Fruit fly (Drosophila melanogaster): ENCODE measurements around the gene orb2.
A peak's percentile ranks its signal among the peaks of the same experiment; 100 is the strongest.

Gene orb2

DNA sequence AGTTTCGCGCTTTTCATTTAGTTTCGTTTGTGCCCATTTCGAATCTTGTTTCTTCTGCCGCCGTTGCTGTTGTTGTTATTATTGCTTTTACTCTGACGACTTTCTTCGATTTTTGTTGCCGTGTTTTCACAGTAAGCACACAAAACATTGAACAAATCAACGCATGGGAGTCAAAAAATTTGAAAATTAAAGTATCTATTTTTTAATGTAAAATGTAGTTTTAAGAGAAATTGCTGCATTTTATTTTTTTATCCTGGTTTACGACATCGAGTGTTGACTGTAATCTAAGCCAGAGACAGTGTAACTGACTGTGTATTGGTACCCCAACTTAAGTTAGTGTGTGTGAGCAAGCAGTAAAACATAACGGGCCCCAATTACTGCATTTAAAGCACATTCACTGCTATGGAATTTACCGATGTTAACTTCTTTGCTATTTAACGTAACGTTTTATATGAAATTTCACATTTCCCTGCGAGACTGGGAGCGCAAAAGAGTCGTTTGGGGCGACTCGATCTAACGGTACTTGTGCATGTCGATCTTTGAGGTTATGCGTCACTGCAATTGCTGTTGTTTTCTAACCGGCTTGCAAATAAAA, 42.0 kb upstream of the orb2 start (continued):
- TF ChIP-seq CG18262 (tag; optimal IDR thresholded peaks at IDR 0.05) (no peak), CG2889 (GFP tag; IDR thresholded peaks at IDR 0.05) (0 out of 3 replicates have a peak, but pooled peaks have one; percentile 37), CG8089 (GFP tag; optimal IDR thresholded peaks at IDR 0.05) (no peak), CG10321 (GFP tag; IDR thresholded peaks at IDR 0.05) (no peak), CG4404 (GFP tag; IDR thresholded peaks at IDR 0.05) (peak; percentile 36; the same call in 1 of the 2 replicates), CG8388 (GFP tag; optimal IDR thresholded peaks at IDR 0.05) (no peak), CG4854 (GFP tag; optimal IDR thresholded peaks at IDR 0.05) (no peak), Usf (GFP tag; optimal IDR thresholded peaks at IDR 0.05) (peak; percentile 3), CG13894 (tag; optimal IDR thresholded peaks at IDR 0.05) (no peak), dpn (GFP tag; optimal IDR thresholded peaks at IDR 0.05) (peak; percentile 37 to 71), zen2 (GFP tag; IDR thresholded peaks at IDR 0.05; ENCODE audit: partially characterized antibody) (no peak), trh (GFP tag; optimal IDR thresholded peaks at IDR 0.05) (no peak), CG10267 (tag; optimal IDR thresholded peaks at IDR 0.05) (peak; percentile 57), cg (GFP tag; optimal IDR thresholded peaks at IDR 0.05) (peak; percentile 25), PHDP (tag; optimal IDR thresholded peaks at IDR 0.05) (peak; percentile 49), usp (GFP tag; optimal IDR thresholded peaks at IDR 0.05) (no peak), lov (optimal IDR thresholded peaks at IDR 0.05) (no peak), lov (GFP tag; IDR thresholded peaks at IDR 0.05) (peak; percentile 81), CG12659 (GFP tag; optimal IDR thresholded peaks at IDR 0.05) (peak; percentile 26), CG10565 (GFP tag; optimal IDR thresholded peaks at IDR 0.05) (no peak), run (tag; optimal IDR thresholded peaks at IDR 0.05) (no peak), pho (GFP tag; optimal IDR thresholded peaks at IDR 0.05) (peak; percentile 52), jumu (GFP tag; optimal IDR thresholded peaks at IDR 0.05) (peak; percentile 36), Lpt (GFP tag; optimal IDR thresholded peaks at IDR 0.05) (no peak), ara (GFP tag; IDR thresholded peaks at IDR 0.05) (peak; percentile 80), Asciz (GFP tag; optimal IDR thresholded peaks at IDR 0.05) (peak; percentile 61), bbx (GFP tag; IDR thresholded peaks at IDR 0.05; ENCODE audit: partially characterized antibody) (no peak), H2.0 (GFP tag; IDR thresholded peaks at IDR 0.05) (peak; percentile 51; the same call in 1 of the 2 replicates), luna (GFP tag; optimal IDR thresholded peaks at IDR 0.05) (no peak), odd (GFP tag; optimal IDR thresholded peaks at IDR 0.05) (no peak), slp2 (GFP tag; optimal IDR thresholded peaks at IDR 0.05) (peak; percentile 40), B-H1 (GFP tag; IDR thresholded peaks at IDR 0.05) (peak; percentile 44; the same call in 2 of the 3 replicates), otp (GFP tag; IDR thresholded peaks at IDR 0.05) (0 out of 3 replicates have a peak, but pooled peaks have one; percentile 57), yki (optimal IDR thresholded peaks at IDR 0.05) (no peak), tgo (GFP tag; IDR thresholded peaks at IDR 0.05) (peak; percentile 61; the same call in 2 of the 3 replicates), scrt (GFP tag; optimal IDR thresholded peaks at IDR 0.05) (no peak), CG11093 (GFP tag; IDR thresholded peaks at IDR 0.05) (peak; percentile 68; the same call in 2 of the 3 replicates), lilli (GFP tag; optimal IDR thresholded peaks at IDR 0.05) (peak; percentile 68), sisA (GFP tag; IDR thresholded peaks at IDR 0.05) (peak; percentile 79), repo (GFP tag; optimal IDR thresholded peaks at IDR 0.05) (no peak), Bteb2 (GFP tag; optimal IDR thresholded peaks at IDR 0.05) (no peak), bcd (GFP tag; optimal IDR thresholded peaks at IDR 0.05) (peak; percentile 38), sqz (GFP tag; optimal IDR thresholded peaks at IDR 0.05) (no peak), Nf-YA (GFP tag; IDR thresholded peaks at IDR 0.05) (0 out of 2 replicates have a peak, but pooled peaks have one; percentile 24), CG9817 (tag; optimal IDR thresholded peaks at IDR 0.05) (no peak), CG8359 (GFP tag; optimal IDR thresholded peaks at IDR 0.05; ENCODE audit: borderline replicate concordance) (peak; percentile 15), ase (GFP tag; IDR thresholded peaks at IDR 0.05) (peak; percentile 57; the same call in 2 of the 3 replicates), unpg (GFP tag; optimal IDR thresholded peaks at IDR 0.05) (peak; percentile 64), caup (GFP tag; optimal IDR thresholded peaks at IDR 0.05; ENCODE audit: severe bottlenecking) (peak; percentile 11), btn (GFP tag; optimal IDR thresholded peaks at IDR 0.05) (no peak), CG11723 (GFP tag; optimal IDR thresholded peaks at IDR 0.05) (no peak)

Data from whole organism, embryonic.